Worm (Caenorhabditis elegans) whole organism, early embryonic: ENCODE measurements around the gene lrpc-1.

Experiments
- aly-1 ChIP-seq: sonication (generic microtip); optimal IDR thresholded peaks from 2 replicates; lab custom pipeline; 2016; ENCODE audit warnings: missing genetic modification characterization, missing compliant biosample characterization
- ama-1 ChIP-seq: fragments of 150-350 bp; optimal IDR thresholded peaks from 2 replicates; lab custom pipeline; 2014
- ceh-13 ChIP-seq: fragments of 200-800 bp; sonication (Bioruptor generic); optimal IDR thresholded peaks from 2 replicates; lab custom pipeline; 2018; ENCODE audit warnings: mild to moderate bottlenecking, missing genetic modification characterization, missing compliant biosample characterization
- ceh-36 ChIP-seq: sonication (generic microtip); optimal IDR thresholded peaks from 2 replicates; lab custom pipeline; 2016; ENCODE audit warnings: missing genetic modification characterization, inconsistent platforms, missing compliant biosample characterization
- ets-7 ChIP-seq: sonication (generic microtip); optimal IDR thresholded peaks from 2 replicates; lab custom pipeline; 2016; ENCODE audit warnings: missing genotype, missing genetic modification characterization, missing compliant biosample characterization
- flt-1 ChIP-seq: fragments of 200-800 bp; sonication (Bioruptor generic); IDR thresholded peaks from 2 replicates; pipeline ENCODE4 v1.3.6; 2022; ENCODE audit warnings: missing genetic modification characterization, missing compliant biosample characterization
- hmbx-1 ChIP-seq: sonication (generic microtip); optimal IDR thresholded peaks from 2 replicates; lab custom pipeline; 2016; ENCODE audit warnings: mild to moderate bottlenecking, missing genetic modification characterization, missing compliant biosample characterization
- hmg-4 ChIP-seq: fragments of 200-800 bp; sonication (Bioruptor generic); optimal IDR thresholded peaks from 2 replicates; lab custom pipeline; 2018; ENCODE audit warnings: mild to moderate bottlenecking, missing genetic modification characterization, missing compliant biosample characterization
- hnd-1 ChIP-seq: sonication (generic microtip); optimal IDR thresholded peaks from 2 replicates; lab custom pipeline; 2016; ENCODE audit warnings: missing genetic modification characterization, missing compliant biosample characterization
- pes-1 ChIP-seq: fragments of 200-800 bp; sonication (Bioruptor generic); IDR thresholded peaks from 2 replicates; pipeline ENCODE4 v1.3.6; 2022; ENCODE audit warnings: missing genetic modification reagents, missing genetic modification characterization, missing compliant biosample characterization
- scrt-1 ChIP-seq: fragments of 200-800 bp; sonication (Bioruptor generic); IDR thresholded peaks from 2 replicates; pipeline ENCODE4 v1.3.6; 2022; ENCODE audit warnings: missing genetic modification characterization, missing compliant biosample characterization
- tbx-11 ChIP-seq: fragments of 200-800 bp; sonication (Bioruptor generic); IDR thresholded peaks from 2 replicates; pipeline ENCODE4 v1.3.6; 2022; ENCODE audit warnings: missing genetic modification characterization, missing compliant biosample characterization
- tbx-37 ChIP-seq: fragments of 200-800 bp; sonication (Bioruptor generic); conservative IDR thresholded peaks from 2 replicates; pipeline ENCODE4 v1.3.6; 2022; ENCODE audit warnings: missing genetic modification reagents, missing genetic modification characterization, missing compliant biosample characterization
- tra-4 ChIP-seq: sonication (generic microtip); optimal IDR thresholded peaks from 2 replicates; lab custom pipeline; 2017; ENCODE audit warnings: missing genetic modification characterization, missing compliant biosample characterization

DNA sequence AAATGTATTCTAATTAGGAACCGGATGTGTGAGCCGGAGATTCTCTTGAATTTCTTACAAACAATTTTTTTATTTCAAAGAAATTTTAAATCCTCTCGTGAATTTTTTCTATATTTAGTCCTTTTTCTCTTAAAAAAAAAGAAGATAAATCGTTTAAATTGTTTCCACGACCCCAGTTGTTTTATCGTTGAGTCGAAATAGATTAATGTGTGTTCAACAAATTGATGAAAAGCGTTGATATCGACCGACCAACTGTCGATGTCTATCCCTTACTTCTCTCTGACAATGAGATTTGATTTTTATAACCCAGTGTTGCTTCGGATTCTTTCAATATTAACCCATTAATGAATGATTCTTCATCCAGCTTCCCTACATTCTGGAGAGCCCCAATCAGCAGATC is 6.8 kb downstream of the lrpc-1 start, which contains the start of gene CD4.1:
- TF ChIP-seq ets-7 (tag; lab: Kevin White, UChicago) (no peak), tra-4 (tag; lab: Kevin White, UChicago) (no peak), hmg-4 (GFP tag; lab: Kevin White, UChicago) (no peak), ama-1 (no peak), tbx-37 (GFP tag; lab: Robert Waterston, UW) (no peak), ceh-13 (GFP tag; lab: Kevin White, UChicago) (no peak), hnd-1 (tag; lab: Kevin White, UChicago) (no peak), hmbx-1 (tag; lab: Kevin White, UChicago) (no peak), scrt-1 (no peak), tbx-11 (no peak), ceh-36 (tag; lab: Kevin White, UChicago) (no peak), pes-1 (no peak), flt-1 (no peak), aly-1 (no peak)
